Worm (Caenorhabditis elegans) whole organism, late embryonic: Measurements from ENCODE around the gene alh-3.

Source experiments
- C08G9.2 ChIP-seq: sonication (generic microtip); optimal IDR thresholded peaks from 2 replicates; lab custom pipeline; 2016; ENCODE audit warnings: mild to moderate bottlenecking, missing genetic modification characterization, moderate library complexity, missing compliant biosample characterization
- C38D4.7 ChIP-seq: fragments of 200-800 bp; sonication (Bioruptor generic); optimal IDR thresholded peaks from 2 replicates; lab custom pipeline; 2018; ENCODE audit warnings: mild to moderate bottlenecking, missing genetic modification characterization, moderate library complexity, missing compliant biosample characterization
- F13H6.1 ChIP-seq: sonication (generic microtip); optimal IDR thresholded peaks from 2 replicates; lab custom pipeline; 2016; ENCODE audit warnings: missing genetic modification characterization, missing compliant biosample characterization
- T23F11.4 ChIP-seq: fragments of 200-800 bp; sonication (Bioruptor generic); optimal IDR thresholded peaks from 2 replicates; lab custom pipeline; 2018; ENCODE audit warnings: mild to moderate bottlenecking, missing genetic modification characterization, missing compliant biosample characterization
- Y22D7AL.16 ChIP-seq: sonication (generic microtip); optimal IDR thresholded peaks from 2 replicates; lab custom pipeline; 2016; ENCODE audit warnings: missing genetic modification characterization, missing compliant biosample characterization
- ahr-1 ChIP-seq: sonication (generic microtip); optimal IDR thresholded peaks from 2 replicates; lab custom pipeline; 2016; ENCODE audit warnings: missing genetic modification characterization, missing compliant biosample characterization
- ama-1 ChIP-seq: fragments of 150-350 bp; optimal IDR thresholded peaks from 2 replicates; lab custom pipeline; 2014
- ceh-14 ChIP-seq: sonication (generic microtip); optimal IDR thresholded peaks from 2 replicates; lab custom pipeline; 2016; ENCODE audit warnings: missing genotype, missing genetic modification characterization, missing compliant biosample characterization
- ceh-22 ChIP-seq: sonication (generic microtip); optimal IDR thresholded peaks from 2 replicates; lab custom pipeline; 2017; ENCODE audit warnings: missing biosample characterization, missing genetic modification characterization
- ceh-24 ChIP-seq: sonication (generic microtip); optimal IDR thresholded peaks from 2 replicates; lab custom pipeline; 2016; ENCODE audit warnings: mild to moderate bottlenecking, missing genetic modification characterization, missing compliant biosample characterization
- ceh-34 ChIP-seq: sonication (generic microtip); optimal IDR thresholded peaks from 2 replicates; lab custom pipeline; 2016; ENCODE audit warnings: mild to moderate bottlenecking, missing genetic modification characterization, missing compliant biosample characterization
- ceh-45 ChIP-seq: fragments of 200-800 bp; sonication (Bioruptor generic); IDR thresholded peaks from 2 replicates; pipeline ENCODE4 v1.3.6; 2022; ENCODE audit warnings: missing genetic modification reagents, missing genetic modification characterization, missing compliant biosample characterization
- ceh-48 ChIP-seq: sonication (generic microtip); optimal IDR thresholded peaks from 2 replicates; lab custom pipeline; 2016; ENCODE audit warnings: missing genetic modification characterization, inconsistent platforms, missing compliant biosample characterization
- dmd-4 ChIP-seq: sonication (generic microtip); optimal IDR thresholded peaks from 2 replicates; lab custom pipeline; 2016; ENCODE audit warnings: borderline replicate concordance, missing genetic modification characterization, missing compliant biosample characterization
- dve-1 ChIP-seq: sonication (generic microtip); optimal IDR thresholded peaks from 2 replicates; lab custom pipeline; 2017; ENCODE audit warnings: antibody characterized with exemption, mild to moderate bottlenecking, missing genetic modification characterization, missing compliant biosample characterization
- elt-2 ChIP-seq: sonication (generic microtip); optimal IDR thresholded peaks from 2 replicates; lab custom pipeline; 2016; ENCODE audit warnings: missing genetic modification reagents, missing genetic modification characterization, missing compliant biosample characterization
- ets-4 ChIP-seq: sonication (generic microtip); optimal IDR thresholded peaks from 2 replicates; lab custom pipeline; 2016; ENCODE audit warnings: missing genetic modification characterization, missing compliant biosample characterization
- eyg-1 ChIP-seq: sonication (generic microtip); optimal IDR thresholded peaks from 2 replicates; lab custom pipeline; 2016; ENCODE audit warnings: missing genotype, missing genetic modification characterization, missing compliant biosample characterization
- fkh-6 ChIP-seq: sonication (generic microtip); optimal IDR thresholded peaks from 2 replicates; lab custom pipeline; 2016; ENCODE audit warnings: missing genetic modification characterization, missing compliant biosample characterization
- gmeb-2 ChIP-seq: sonication (generic microtip); optimal IDR thresholded peaks from 2 replicates; lab custom pipeline; 2016; ENCODE audit warnings: missing genetic modification characterization, inconsistent platforms, missing compliant biosample characterization
- hlh-30 ChIP-seq: sonication (generic microtip); optimal IDR thresholded peaks from 2 replicates; lab custom pipeline; 2017; ENCODE audit warnings: antibody characterized with exemption, missing genetic modification characterization, missing compliant biosample characterization; ENCODE audit not compliant: insufficient read depth
- hlh-8 ChIP-seq: sonication (generic microtip); optimal IDR thresholded peaks from 2 replicates; lab custom pipeline; 2016; ENCODE audit warnings: missing genotype, missing genetic modification characterization, missing compliant biosample characterization
- lim-6 ChIP-seq: sonication (generic microtip); optimal IDR thresholded peaks from 2 replicates; lab custom pipeline; 2016; ENCODE audit warnings: missing genetic modification characterization, missing compliant biosample characterization
- lin-11 ChIP-seq: fragments of 200-800 bp; sonication (Bioruptor generic); optimal IDR thresholded peaks from 2 replicates; lab custom pipeline; 2018; ENCODE audit warnings: mild to moderate bottlenecking, missing genetic modification characterization, missing compliant biosample characterization
- madf-2 ChIP-seq: sonication (generic microtip); optimal IDR thresholded peaks from 2 replicates; lab custom pipeline; 2017; ENCODE audit warnings: missing genetic modification characterization, missing compliant biosample characterization
- mec-3 ChIP-seq: sonication (generic microtip); optimal IDR thresholded peaks from 2 replicates; lab custom pipeline; 2016; ENCODE audit warnings: borderline replicate concordance, missing genetic modification characterization, missing compliant biosample characterization
- nfya-1 ChIP-seq: sonication (generic microtip); optimal IDR thresholded peaks from 2 replicates; lab custom pipeline; 2017; ENCODE audit warnings: missing genetic modification characterization, mild to moderate bottlenecking, missing compliant biosample characterization, antibody characterized with exemption, moderate library complexity
- nhr-11 ChIP-seq: fragments of 150-350 bp; optimal IDR thresholded peaks from 2 replicates; lab custom pipeline; 2014; ENCODE audit warnings: missing biosample characterization, missing genetic modification characterization
- nhr-232 ChIP-seq: sonication (generic microtip); optimal IDR thresholded peaks from 2 replicates; lab custom pipeline; 2016; ENCODE audit warnings: missing genetic modification characterization, missing compliant biosample characterization
- odd-2 ChIP-seq: sonication (generic microtip); optimal IDR thresholded peaks from 2 replicates; lab custom pipeline; 2017; ENCODE audit warnings: antibody characterized with exemption, mild to moderate bottlenecking, missing genetic modification characterization, missing compliant biosample characterization
- pag-3 ChIP-seq: sonication (generic microtip); optimal IDR thresholded peaks from 2 replicates; lab custom pipeline; 2016; ENCODE audit warnings: missing compliant biosample characterization, missing genetic modification characterization, borderline replicate concordance
- pax-1 ChIP-seq: fragments of 150-350 bp; optimal IDR thresholded peaks from 2 replicates; lab custom pipeline; 2014; ENCODE audit warnings: missing biosample characterization, missing genetic modification characterization
- pqm-1 ChIP-seq: sonication (generic microtip); optimal IDR thresholded peaks from 2 replicates; lab custom pipeline; 2016; ENCODE audit warnings: missing genetic modification characterization, missing compliant biosample characterization
- ref-2 ChIP-seq: sonication (generic microtip); optimal IDR thresholded peaks from 2 replicates; lab custom pipeline; 2016; ENCODE audit warnings: missing genetic modification characterization, missing compliant biosample characterization
- rnt-1 ChIP-seq: sonication (generic microtip); optimal IDR thresholded peaks from 2 replicates; lab custom pipeline; 2016; ENCODE audit warnings: missing genetic modification characterization, missing compliant biosample characterization
- sdc-2 ChIP-seq: sonication (generic microtip); optimal IDR thresholded peaks from 2 replicates; lab custom pipeline; 2016; ENCODE audit warnings: missing genotype, missing genetic modification characterization, missing compliant biosample characterization
- sox-2 ChIP-seq: fragments of 200-800 bp; sonication (Bioruptor generic); IDR thresholded peaks from 2 replicates; pipeline ENCODE4 v1.3.6; 2022; ENCODE audit warnings: missing genetic modification reagents, missing genetic modification characterization, missing compliant biosample characterization
- syd-9 ChIP-seq: sonication (generic microtip); optimal IDR thresholded peaks from 2 replicates; lab custom pipeline; 2016; ENCODE audit warnings: mild to moderate bottlenecking, missing genetic modification characterization, moderate library complexity, missing compliant biosample characterization
- tbx-2 ChIP-seq: sonication (generic microtip); optimal IDR thresholded peaks from 2 replicates; lab custom pipeline; 2016; ENCODE audit warnings: missing genetic modification characterization, missing compliant biosample characterization
- unc-42 ChIP-seq: sonication (generic microtip); optimal IDR thresholded peaks from 2 replicates; lab custom pipeline; 2016; ENCODE audit warnings: missing genotype, missing genetic modification characterization, missing compliant biosample characterization
- unc-55 ChIP-seq: sonication (generic microtip); optimal IDR thresholded peaks from 2 replicates; lab custom pipeline; 2017; ENCODE audit warnings: missing biosample characterization, missing genetic modification reagents, missing genetic modification characterization

Gene alh-3

ce11 chrIV:11006383-11006782 lies 16.0 kb upstream of the alh-3 start:
- TF ChIP-seq ceh-34 (tag; lab: Kevin White, UChicago), result peak; percentile 69
- TF ChIP-seq unc-55, result no peak

ce11 chrIV:11006868-11007267 lies 15.5 kb upstream of the alh-3 start:
- TF ChIP-seq unc-42 (no peak), tbx-2 (tag; lab: Kevin White, UChicago) (no peak), Y22D7AL.16 (tag; lab: Kevin White, UChicago) (no peak)

DNA sequence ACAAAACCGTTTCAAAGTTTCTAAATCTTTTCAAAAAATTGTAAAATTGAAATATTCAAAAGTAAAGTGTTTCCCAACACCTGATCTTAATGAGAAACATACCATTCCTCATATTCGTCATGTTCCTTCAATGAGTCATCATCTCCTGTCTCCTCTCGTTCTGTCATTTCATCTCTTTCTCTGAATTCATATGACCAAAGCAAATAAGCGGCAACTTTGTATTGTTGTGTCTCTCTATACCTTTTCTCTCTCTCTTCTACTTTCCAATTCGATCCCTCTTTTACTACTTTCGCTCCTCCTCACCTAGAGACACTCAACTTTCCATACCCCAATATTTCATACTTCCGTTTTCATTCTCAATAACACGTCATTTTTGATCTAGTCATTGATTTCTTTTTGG lies 14.1 kb upstream of the alh-3 start:
- peak; percentile 20 for TF ChIP-seq hlh-30 (tag; lab: Kevin White, UChicago)
- TF ChIP-seq ama-1 (lab: Kevin White, UChicago), result no peak

ce11 chrIV:11008996-11009395 lies 13.4 kb upstream of the alh-3 start, which contains the start of gene F13H10.6:
Gene F13H10.6 (plus strand): TSS chrIV:11009296.
- no peak for TF ChIP-seq C08G9.2 (tag; lab: Kevin White, UChicago)
- TF ChIP-seq ceh-34 (tag; lab: Kevin White, UChicago), result no peak
- TF ChIP-seq ceh-22 (tag; lab: Kevin White, UChicago), result no peak
- TF ChIP-seq fkh-6 (tag; lab: Kevin White, UChicago), result no peak

DNA sequence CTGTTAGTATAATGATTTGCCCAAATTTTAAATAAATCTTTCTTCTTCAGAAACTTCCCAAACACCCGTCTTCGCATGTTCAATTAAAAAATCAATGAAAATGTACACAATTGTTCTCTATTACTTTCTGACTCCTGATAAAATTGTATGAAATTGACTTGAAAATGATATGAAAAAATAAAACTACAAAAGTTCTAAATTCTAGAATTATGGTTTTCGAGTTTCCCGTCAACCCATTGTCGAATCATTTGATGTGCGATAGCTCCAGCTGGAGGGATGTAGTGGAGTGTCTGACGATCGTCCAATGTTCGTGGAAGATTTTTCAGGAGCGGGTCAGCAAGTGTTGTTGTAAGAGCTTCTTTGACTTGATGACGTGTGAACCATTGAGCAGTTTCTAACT lies 12.5 kb upstream of the alh-3 start:
- TF ChIP-seq dve-1 (tag; lab: Kevin White, UChicago) (no peak), rnt-1 (tag; lab: Kevin White, UChicago) (no peak), ceh-22 (tag; lab: Kevin White, UChicago) (no peak), ceh-14 (tag; lab: Kevin White, UChicago) (no peak), ets-4 (no peak), pqm-1 (tag; lab: Kevin White, UChicago) (no peak), ref-2 (tag; lab: Kevin White, UChicago) (no peak), C38D4.7 (GFP tag; lab: Kevin White, UChicago) (no peak), elt-2 (tag; lab: Kevin White, UChicago) (no peak), ceh-48 (no peak), F13H6.1 (no peak), nhr-232 (tag; lab: Kevin White, UChicago) (no peak), hlh-30 (tag; lab: Kevin White, UChicago) (no peak), nhr-11 (tag; lab: Kevin White, UChicago) (no peak), syd-9 (tag; lab: Kevin White, UChicago) (no peak), pag-3 (tag; lab: Kevin White, UChicago) (no peak), odd-2 (tag; lab: Kevin White, UChicago) (no peak), ceh-45 (no peak), nfya-1 (tag; lab: Kevin White, UChicago) (no peak), mec-3 (no peak)

DNA sequence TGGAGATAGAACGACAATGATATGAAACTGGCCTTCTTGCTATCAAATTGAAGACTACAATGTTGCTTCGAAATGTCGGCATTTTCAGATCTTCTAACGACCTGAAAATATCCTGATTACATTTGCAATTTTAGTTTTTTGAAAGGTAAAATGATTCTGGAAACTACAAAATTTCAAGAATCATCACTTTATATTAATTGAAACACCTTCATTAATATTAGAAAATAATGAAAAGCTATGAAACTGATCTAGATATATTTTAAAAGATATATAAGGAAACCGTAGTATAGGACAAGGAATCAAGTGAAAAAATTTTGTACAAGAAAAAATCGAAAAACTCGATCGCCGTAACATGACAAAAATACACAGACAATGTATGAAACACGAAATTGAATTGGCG lies 10.5 kb upstream of the alh-3 start, which contains the start of gene ndx-9:
Gene ndx-9, minus strand, starts transcription at position 101 of the 400 bp plus-strand sequence.
- TF ChIP-seq hlh-8 (tag; lab: Kevin White, UChicago), result no peak
- no peak for TF ChIP-seq lim-6
- no peak for TF ChIP-seq T23F11.4 (GFP tag; lab: Kevin White, UChicago)
- no peak for TF ChIP-seq madf-2 (tag; lab: Kevin White, UChicago)
- TF ChIP-seq syd-9 (tag; lab: Kevin White, UChicago), result no peak
- TF ChIP-seq tbx-2 (tag; lab: Kevin White, UChicago), result no peak
- no peak for TF ChIP-seq sdc-2
- TF ChIP-seq Y22D7AL.16 (tag; lab: Kevin White, UChicago), result no peak
- no peak for TF ChIP-seq ceh-24
- no peak for TF ChIP-seq ama-1 (lab: Kevin White, UChicago)
- TF ChIP-seq sox-2 (GFP tag; lab: Robert Waterston, UW), result no peak
- TF ChIP-seq lin-11 (tag; lab: Kevin White, UChicago), result no peak
- no peak for TF ChIP-seq elt-2 (tag; lab: Kevin White, UChicago)
- no peak for TF ChIP-seq ahr-1
- TF ChIP-seq eyg-1 (tag; lab: Kevin White, UChicago), result no peak
- no peak for TF ChIP-seq dmd-4 (tag; lab: Kevin White, UChicago)
- no peak for TF ChIP-seq gmeb-2
- TF ChIP-seq ceh-45, result no peak
- TF ChIP-seq ref-2 (tag; lab: Kevin White, UChicago), result no peak
- TF ChIP-seq pax-1 (tag; lab: Kevin White, UChicago), result no peak
